Worm (Caenorhabditis elegans) whole organism, L2 larva: ENCODE results near the gene srv-7.

ENCODE experiments used
- C34F6.9 ChIP-seq: fragments of 150-350 bp; optimal IDR thresholded peaks from 2 replicates; lab custom pipeline; 2014; ENCODE audit warnings: missing biosample characterization, missing genetic modification characterization
- F13H6.1 ChIP-seq: sonication (generic microtip); optimal IDR thresholded peaks from 2 replicates; lab custom pipeline; 2016; ENCODE audit warnings: missing genetic modification characterization, missing compliant biosample characterization
- alr-1 ChIP-seq: fragments of 150-350 bp; optimal IDR thresholded peaks from 2 replicates; lab custom pipeline; 2014; ENCODE audit warnings: missing biosample characterization, missing genetic modification characterization
- aly-2 ChIP-seq: fragments of 150-350 bp; optimal IDR thresholded peaks from 2 replicates; lab custom pipeline; 2014; ENCODE audit warnings: missing biosample characterization, missing genetic modification characterization
- ama-1 ChIP-seq: fragments of 150-350 bp; optimal IDR thresholded peaks from 2 replicates; lab custom pipeline; 2018; ENCODE audit warnings: inconsistent platforms
- blmp-1 ChIP-seq: sonication (generic microtip); optimal IDR thresholded peaks from 2 replicates; lab custom pipeline; 2017; ENCODE audit warnings: missing genetic modification characterization, mild to moderate bottlenecking, missing compliant biosample characterization, antibody characterized with exemption, moderate library complexity; ENCODE audit not compliant: insufficient read depth
- ceh-16 ChIP-seq: fragments of 150-350 bp; optimal IDR thresholded peaks from 2 replicates; lab custom pipeline; 2014; ENCODE audit warnings: missing biosample characterization, missing genetic modification characterization
- ceh-82 ChIP-seq: fragments of 150-350 bp; optimal IDR thresholded peaks from 2 replicates; lab custom pipeline; 2014; ENCODE audit warnings: missing biosample characterization, missing genetic modification characterization
- crh-2 ChIP-seq: sonication (generic microtip); optimal IDR thresholded peaks from 2 replicates; lab custom pipeline; 2017; ENCODE audit warnings: missing biosample characterization, missing genetic modification characterization
- dmd-4 ChIP-seq: sonication (generic microtip); optimal IDR thresholded peaks from 2 replicates; lab custom pipeline; 2017; ENCODE audit warnings: missing biosample characterization, missing genetic modification characterization
- elt-1 ChIP-seq: fragments of 150-350 bp; optimal IDR thresholded peaks from 2 replicates; lab custom pipeline; 2014; ENCODE audit warnings: missing biosample characterization, missing genetic modification characterization
- fos-1 ChIP-seq: fragments of 150-350 bp; optimal IDR thresholded peaks from 2 replicates; lab custom pipeline; 2014; ENCODE audit warnings: missing biosample characterization, missing genetic modification characterization
- gmeb-1 ChIP-seq: fragments of 150-350 bp; optimal IDR thresholded peaks from 2 replicates; lab custom pipeline; 2014; ENCODE audit warnings: missing biosample characterization, missing genetic modification characterization
- lin-13 ChIP-seq: fragments of 150-350 bp; optimal IDR thresholded peaks from 2 replicates; lab custom pipeline; 2014; ENCODE audit warnings: missing biosample characterization, missing genetic modification reagents, missing genetic modification characterization
- lin-39 ChIP-seq: fragments of 150-350 bp; optimal IDR thresholded peaks from 2 replicates; lab custom pipeline; 2014; ENCODE audit warnings: missing biosample characterization, missing genetic modification reagents, missing genetic modification characterization
- lsy-2 ChIP-seq, 2 experiments: fragments of 150-350 bp in 1 of 2; sonication (generic microtip) in 1 of 2; optimal IDR thresholded peaks; 2 replicates each; lab custom pipeline; 2014 to 2017; ENCODE audit warnings: missing biosample characterization in 2 of 2, missing genetic modification characterization in 2 of 2
- mbf-1 ChIP-seq: sonication (generic microtip); optimal IDR thresholded peaks from 2 replicates; lab custom pipeline; 2017; ENCODE audit warnings: missing biosample characterization, missing genetic modification characterization
- mdl-1 ChIP-seq, 2 experiments: fragments of 150-350 bp in 1 of 2; sonication (generic microtip) in 1 of 2; optimal IDR thresholded peaks; 2 replicates each; lab custom pipeline; 2017; ENCODE audit warnings: missing biosample characterization in 2 of 2, missing genetic modification characterization in 2 of 2
- nhr-10 ChIP-seq: sonication (generic microtip); optimal IDR thresholded peaks from 2 replicates; lab custom pipeline; 2017; ENCODE audit warnings: missing biosample characterization, missing genetic modification characterization
- nhr-11 ChIP-seq: fragments of 150-350 bp; optimal IDR thresholded peaks from 2 replicates; lab custom pipeline; 2014; ENCODE audit warnings: missing biosample characterization, missing genetic modification characterization
- nhr-12 ChIP-seq: fragments of 150-350 bp; optimal IDR thresholded peaks from 2 replicates; lab custom pipeline; 2014; ENCODE audit warnings: missing biosample characterization, missing genetic modification characterization
- nhr-21 ChIP-seq: fragments of 150-350 bp; optimal IDR thresholded peaks from 2 replicates; lab custom pipeline; 2014; ENCODE audit warnings: missing biosample characterization, missing genetic modification characterization
- nhr-237 ChIP-seq: fragments of 150-350 bp; optimal IDR thresholded peaks from 2 replicates; lab custom pipeline; 2014; ENCODE audit warnings: missing biosample characterization, missing genetic modification characterization
- nhr-25 ChIP-seq: fragments of 150-350 bp; sonication (generic microtip); optimal IDR thresholded peaks from 3 replicates; lab custom pipeline; 2014; ENCODE audit warnings: missing biosample characterization, missing genetic modification characterization
- sem-4 ChIP-seq: fragments of 150-350 bp; optimal IDR thresholded peaks from 2 replicates; lab custom pipeline; 2014; ENCODE audit warnings: missing biosample characterization, missing genetic modification reagents, missing genetic modification characterization
- sma-3 ChIP-seq: sonication (generic microtip); optimal IDR thresholded peaks from 2 replicates; lab custom pipeline; 2016; ENCODE audit warnings: missing genetic modification reagents, missing genetic modification characterization, missing compliant biosample characterization
- sma-9 ChIP-seq, 2 experiments: fragments of 150-350 bp in 1 of 2; sonication (generic microtip) in 1 of 2; optimal IDR thresholded peaks; 2 replicates each; lab custom pipeline; 2014 to 2016; ENCODE audit warnings: missing genetic modification characterization in 2 of 2, mild to moderate bottlenecking in 1 of 2, missing biosample characterization in 1 of 2, missing compliant biosample characterization in 1 of 2, missing genetic modification reagents in 1 of 2, moderate library complexity in 1 of 2
- snpc-4 ChIP-seq: fragments of 150-350 bp; optimal IDR thresholded peaks from 2 replicates; lab custom pipeline; 2014; ENCODE audit warnings: missing biosample characterization, missing genetic modification characterization
- unc-39 ChIP-seq: fragments of 150-350 bp; optimal IDR thresholded peaks from 2 replicates; lab custom pipeline; 2014; ENCODE audit warnings: missing biosample characterization, missing genetic modification characterization
- unc-55 ChIP-seq: fragments of 150-350 bp; sonication (generic microtip); optimal IDR thresholded peaks from 3 replicates; lab custom pipeline; 2014; ENCODE audit warnings: missing biosample characterization, missing genetic modification reagents, missing genetic modification characterization
- unc-62 ChIP-seq: fragments of 150-350 bp; optimal IDR thresholded peaks from 2 replicates; lab custom pipeline; 2014; ENCODE audit warnings: missing biosample characterization, missing genetic modification reagents, missing genetic modification characterization
- zag-1 ChIP-seq: fragments of 150-350 bp; optimal IDR thresholded peaks from 2 replicates; lab custom pipeline; 2014; ENCODE audit warnings: missing biosample characterization, missing genetic modification characterization
- ztf-1 ChIP-seq: fragments of 200-800 bp; sonication (Bioruptor generic); conservative IDR thresholded peaks from 2 replicates; pipeline ENCODE4 v1.3.6; 2022; ENCODE audit warnings: missing genetic modification characterization, missing compliant biosample characterization
- ztf-4 ChIP-seq: fragments of 150-350 bp; optimal IDR thresholded peaks from 2 replicates; lab custom pipeline; 2014; ENCODE audit warnings: missing biosample characterization, missing genetic modification characterization

The srv-7 gene

DNA sequence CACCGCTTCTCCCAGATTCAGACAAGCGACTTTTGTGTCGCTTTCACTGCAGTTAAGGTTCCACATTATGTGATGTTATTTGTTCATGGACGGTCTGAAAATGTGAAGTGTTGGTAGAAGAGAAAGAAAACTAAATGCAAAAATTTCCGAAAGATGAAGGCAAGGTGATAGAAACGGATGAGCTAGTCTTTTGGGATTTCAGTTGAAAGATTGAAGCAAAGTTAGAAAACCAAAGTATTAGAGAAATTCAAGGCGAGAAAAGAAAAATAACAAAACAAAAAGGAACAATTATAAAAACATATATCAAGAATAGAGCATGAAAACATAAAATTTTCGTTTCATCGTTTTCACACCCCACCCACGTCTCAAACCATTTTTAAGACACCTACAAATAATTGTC, 36.6 kb downstream of the srv-7 start, which contains the start of gene octr-1:
Gene octr-1 (minus strand): TSS at position 101 of the 400 bp plus-strand sequence.
- TF ChIP-seq mdl-1 (tag; optimal IDR thresholded peaks at IDR 0.05; lab: Kevin White, UChicago) (no peak), sma-9 (GFP tag; optimal IDR thresholded peaks at IDR 0.05; lab: Kevin White, UChicago) (no peak), sma-9 (tag; optimal IDR thresholded peaks at IDR 0.05; lab: Kevin White, UChicago) (no peak), sem-4 (no peak), nhr-25 (no peak), lin-39 (tag; lab: Kevin White, UChicago) (no peak), dmd-4 (tag; lab: Kevin White, UChicago) (no peak), aly-2 (tag; lab: Kevin White, UChicago) (no peak), unc-55 (GFP tag; lab: Kevin White, UChicago) (no peak), alr-1 (tag; lab: Kevin White, UChicago) (no peak), elt-1 (tag; lab: Kevin White, UChicago) (no peak), sma-3 (GFP tag; lab: Kevin White, UChicago) (no peak), mbf-1 (tag; lab: Kevin White, UChicago) (no peak), nhr-237 (tag; lab: Kevin White, UChicago) (no peak), ama-1 (lab: Kevin White, UChicago) (no peak), ceh-16 (tag; lab: Kevin White, UChicago) (no peak), nhr-12 (tag; lab: Kevin White, UChicago) (no peak), crh-2 (tag; lab: Kevin White, UChicago) (no peak)

ce11 chrX:5605049-5605448, 42.7 kb downstream of the srv-7 start:
- peak; percentile 29 for TF ChIP-seq nhr-21
- TF ChIP-seq lin-39 (tag; lab: Kevin White, UChicago), result no peak

DNA sequence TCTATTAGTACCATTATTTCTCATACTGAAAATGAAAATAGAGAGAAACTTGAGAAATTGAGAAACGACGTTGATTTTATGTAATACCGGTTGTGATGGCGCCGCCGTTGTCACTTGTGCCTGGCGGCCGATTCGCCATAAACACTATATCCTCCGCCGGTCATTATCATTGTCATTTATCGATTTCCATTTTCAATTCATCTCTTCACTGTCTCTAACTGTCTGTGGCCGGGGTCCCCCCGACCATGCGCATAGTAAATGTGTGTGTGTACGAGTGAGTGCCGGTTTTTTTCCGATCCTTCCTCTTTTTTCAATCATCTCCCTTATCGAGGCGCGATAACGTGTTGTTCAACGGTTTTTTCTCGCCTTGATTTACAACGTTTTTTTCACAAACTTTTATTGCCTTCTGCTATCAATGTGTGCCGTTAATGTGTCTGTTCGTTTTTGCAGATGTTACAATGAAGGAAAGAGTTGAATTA, 44.4 kb downstream of the srv-7 start, which contains the start of gene F14D12.1:
Gene F14D12.1 (plus strand): TSS at position 429 of the 479 bp plus-strand sequence.
- TF ChIP-seq alr-1 (tag; lab: Kevin White, UChicago) (no peak), C34F6.9 (tag; lab: Kevin White, UChicago) (no peak), ztf-4 (no peak), fos-1 (peak; percentile 7), unc-62 (GFP tag; lab: Kevin White, UChicago) (no peak), nhr-10 (tag; lab: Kevin White, UChicago) (no peak), mdl-1 (tag; optimal IDR thresholded peaks at IDR 0.05; lab: Kevin White, UChicago) (no peak), sem-4 (peak; percentile 48), ceh-82 (no peak), zag-1 (tag; lab: Kevin White, UChicago) (no peak), nhr-21 (peak; percentile 62), lsy-2 (tag; optimal IDR thresholded peaks at IDR 0.05; lab: Kevin White, UChicago) (no peak), blmp-1 (tag; lab: Kevin White, UChicago) (peak; percentile 3), sma-9 (GFP tag; optimal IDR thresholded peaks at IDR 0.05; lab: Kevin White, UChicago) (peak; percentile 58), sma-9 (tag; optimal IDR thresholded peaks at IDR 0.05; lab: Kevin White, UChicago) (no peak), nhr-237 (tag; lab: Kevin White, UChicago) (no peak), nhr-25 (peak; percentile 47), unc-39 (tag; lab: Kevin White, UChicago) (no peak), sma-3 (GFP tag; lab: Kevin White, UChicago) (peak; percentile 57), lin-13 (no peak), unc-55 (GFP tag; lab: Kevin White, UChicago) (no peak), nhr-11 (no peak), F13H6.1 (no peak), aly-2 (tag; lab: Kevin White, UChicago) (no peak), snpc-4 (tag; lab: Kevin White, UChicago) (no peak), gmeb-1 (no peak), ceh-16 (tag; lab: Kevin White, UChicago) (no peak), ztf-1 (no peak)
- TF ChIP-seq, all 48 proteins: peak for 7

- TF ChIP-seq ama-1 (lab: Kevin White, UChicago), result no peak
- TF ChIP-seq nhr-21, result no peak
- no peak for TF ChIP-seq ceh-82
- no peak for TF ChIP-seq elt-1 (tag; lab: Kevin White, UChicago)
- TF ChIP-seq nhr-25, result no peak
Observed at ce11 chrX:5599224-5599623, 48.6 kb downstream of the srv-7 start, which contains the start of gene sulp-2. sulp-2 (minus strand) TSS chrX:5599330.
